Worm (Caenorhabditis elegans): Measurements from ENCODE around the gene srx-136.

Gene srx-136

ce11 chrV:13882192-13882591 lies 25.0 kb downstream of the srx-136 start:
- TF ChIP-seq F33H1.4 (GFP tag; IDR thresholded peaks at IDR 0.05) (peak; percentile 73), D2030.7 (GFP tag; IDR thresholded peaks at IDR 0.05) (peak; percentile 24; the same call in 1 of the 2 replicates)

ce11 chrV:13887358-13887757 lies 30.1 kb downstream of the srx-136 start, which contains the start of gene srsx-19:
TSS of gene srsx-19 (plus strand) at chrV:13887658.
- TF ChIP-seq C17E4.6 (GFP tag; IDR thresholded peaks at IDR 0.05) (no peak), repo-1 (tag; optimal IDR thresholded peaks at IDR 0.05) (no peak), sdz-38 (tag; optimal IDR thresholded peaks at IDR 0.05) (no peak)

- TF ChIP-seq Y56A3A.18 (GFP tag; IDR thresholded peaks at IDR 0.05) (no peak), ceh-27 (GFP tag; optimal IDR thresholded peaks at IDR 0.05) (no peak), atf-7 (tag; optimal IDR thresholded peaks at IDR 0.05) (no peak), F55B11.4 (tag; optimal IDR thresholded peaks at IDR 0.05; ENCODE audit: borderline replicate concordance, insufficient read depth) (no peak), Y53G8AR.9 (GFP tag; conservative IDR thresholded peaks at IDR 0.05) (no peak), madf-6 (GFP tag; IDR thresholded peaks at IDR 0.05) (no peak), egl-44 (GFP tag; IDR thresholded peaks at IDR 0.05) (no peak)
Measured at ce11 chrV:13889516-13889915, 32.3 kb downstream of the srx-136 start, which contains the start of gene spp-12. TSS of gene spp-12 (plus strand) at chrV:13889816.

- no peak for TF ChIP-seq nfya-1 (tag; optimal IDR thresholded peaks at IDR 0.05; ENCODE audit: borderline replicate concordance, insufficient read depth)
- TF ChIP-seq lag-1 (GFP tag; IDR thresholded peaks at IDR 0.05) = no peak
- TF ChIP-seq him-1 (tag; optimal IDR thresholded peaks at IDR 0.05) = no peak
- TF ChIP-seq attf-5 (GFP tag; optimal IDR thresholded peaks at IDR 0.05) = no peak
- no peak for TF ChIP-seq hmg-20 (GFP tag; IDR thresholded peaks at IDR 0.05)
- TF ChIP-seq F37B4.10 (GFP tag; IDR thresholded peaks at IDR 0.05) = no peak
- no peak for TF ChIP-seq ceh-58 (GFP tag; IDR thresholded peaks at IDR 0.05)
- no peak for TF ChIP-seq madf-10 (tag; optimal IDR thresholded peaks at IDR 0.05)
- TF ChIP-seq F52B5.7 (tag; optimal IDR thresholded peaks at IDR 0.05) = no peak
- no peak for TF ChIP-seq T07F8.4 (tag; optimal IDR thresholded peaks at IDR 0.05)
Measured at ce11 chrV:13890473-13890872, 33.2 kb downstream of the srx-136 start, which contains the start of gene lbp-8. TSS of gene lbp-8 (plus strand) at chrV:13890773.

ce11 chrV:13891489-13891888 lies 34.3 kb downstream of the srx-136 start:
- TF ChIP-seq mel-28 (tag; optimal IDR thresholded peaks at IDR 0.05; ENCODE audit: borderline replicate concordance) = no peak
- TF ChIP-seq nfyb-1 (GFP tag; IDR thresholded peaks at IDR 0.05) = no peak
- TF ChIP-seq nhr-80 (tag; optimal IDR thresholded peaks at IDR 0.05) = peak; percentile 52
- no peak for TF ChIP-seq tlf-1 (GFP tag; optimal IDR thresholded peaks at IDR 0.05)

- TF ChIP-seq nhr-80 (tag; optimal IDR thresholded peaks at IDR 0.05) (peak; percentile 86), fkh-3 (tag; optimal IDR thresholded peaks at IDR 0.05) (no peak), hlh-12 (tag; optimal IDR thresholded peaks at IDR 0.05) (no peak), cebp-2 (GFP tag; IDR thresholded peaks at IDR 0.05) (no peak), lin-40 (tag; optimal IDR thresholded peaks at IDR 0.05) (peak; percentile 47), madf-3 (GFP tag; IDR thresholded peaks at IDR 0.05) (no peak), let-526 (GFP tag; IDR thresholded peaks at IDR 0.05) (no peak), mes-4 (tag; optimal IDR thresholded peaks at IDR 0.05) (no peak), F55B11.4 (tag; optimal IDR thresholded peaks at IDR 0.05; ENCODE audit: borderline replicate concordance, insufficient read depth) (no peak), ceh-40 (GFP tag; IDR thresholded peaks at IDR 0.05) (no peak), ztf-28 (GFP tag; IDR thresholded peaks at IDR 0.05) (no peak), ama-1 (optimal IDR thresholded peaks at IDR 0.05) (no peak), ama-1 (GFP tag; optimal IDR thresholded peaks at IDR 0.05) (no peak), ceh-91 (GFP tag; IDR thresholded peaks at IDR 0.05) (no peak), ztf-26 (tag; optimal IDR thresholded peaks at IDR 0.05) (peak; percentile 40), mcd-1 (GFP tag; IDR thresholded peaks at IDR 0.05) (peak; percentile 53), madf-10 (tag; optimal IDR thresholded peaks at IDR 0.05) (no peak), ceh-79 (tag; optimal IDR thresholded peaks at IDR 0.05) (no peak)
Measured at ce11 chrV:13892457-13893375, 35.5 kb downstream of the srx-136 start, which contains the start of gene sptl-3. TSS of gene sptl-3 (plus strand) at chrV:13893325.
